Fruit fly (Drosophila melanogaster) whole organism, embryonic: ENCODE results near the gene TH1.

ENCODE experiments used
- Antp ChIP-seq: fragments of 200-800 bp; sonication (Bioruptor generic); optimal IDR thresholded peaks from 3 replicates; lab custom pipeline; 2016; ENCODE audit warnings: missing biosample characterization, missing genetic modification characterization
- Atf3 ChIP-seq: fragments of 200-800 bp; sonication (Bioruptor generic); optimal IDR thresholded peaks from 3 replicates; lab custom pipeline; 2016; ENCODE audit warnings: missing biosample characterization, missing genetic modification characterization
- Bgb ChIP-seq: fragments of 200-800 bp; sonication (Bioruptor generic); IDR thresholded peaks from 2 replicates; pipeline ENCODE4 v1.3.6; 2022; ENCODE audit warnings: missing biosample characterization, missing genetic modification characterization; ENCODE audit not compliant: partially characterized antibody
- CG1024 ChIP-seq: fragments of 200-800 bp; sonication (Bioruptor generic); IDR thresholded peaks from 2 replicates; pipeline ENCODE4 v1.3.6; 2022; ENCODE audit warnings: missing biosample characterization, missing genetic modification characterization
- CG15514 ChIP-seq: fragments of 200-800 bp; sonication (Bioruptor generic); optimal IDR thresholded peaks from 3 replicates; lab custom pipeline; 2017; ENCODE audit warnings: missing biosample characterization, missing genetic modification characterization, mild to moderate bottlenecking, moderate library complexity, missing genetic modification reagents
- CG17612 ChIP-seq: fragments of 200-800 bp; sonication (Bioruptor generic); IDR thresholded peaks from 2 replicates; pipeline ENCODE4 v1.3.6; 2022; ENCODE audit warnings: missing biosample characterization, missing genetic modification characterization
- CG18764 ChIP-seq: fragments of 200-800 bp; sonication (Bioruptor generic); optimal IDR thresholded peaks from 3 replicates; lab custom pipeline; 2016; ENCODE audit warnings: missing biosample characterization, missing genetic modification characterization
- CG2678 ChIP-seq: fragments of 200-800 bp; sonication (Bioruptor generic); optimal IDR thresholded peaks from 3 replicates; lab custom pipeline; 2019; ENCODE audit warnings: missing biosample characterization, mild to moderate bottlenecking, missing genetic modification characterization, moderate library complexity
- CG32772 ChIP-seq: fragments of 200-800 bp; sonication (Bioruptor generic); IDR thresholded peaks from 2 replicates; pipeline ENCODE4 v1.3.6; 2022; ENCODE audit warnings: missing biosample characterization, missing genetic modification characterization
- CG3281 ChIP-seq: fragments of 200-800 bp; sonication (Bioruptor generic); optimal IDR thresholded peaks from 3 replicates; lab custom pipeline; 2017; ENCODE audit warnings: missing biosample characterization, mild to moderate bottlenecking, missing genetic modification characterization
- CG42726 ChIP-seq: fragments of 200-800 bp; sonication (Bioruptor generic); IDR thresholded peaks from 2 replicates; pipeline ENCODE4 v1.3.6; 2022; ENCODE audit warnings: missing biosample characterization, missing genetic modification characterization; ENCODE audit not compliant: partially characterized antibody
- CG4328 ChIP-seq: fragments of 200-800 bp; sonication (Bioruptor generic); optimal IDR thresholded peaks from 3 replicates; lab custom pipeline; 2017; ENCODE audit warnings: missing biosample characterization, missing genetic modification reagents, missing genetic modification characterization
- CG6791 ChIP-seq: fragments of 200-800 bp; sonication (Bioruptor generic); IDR thresholded peaks from 3 replicates; pipeline ENCODE4 v1.3.6; 2022; ENCODE audit warnings: missing biosample characterization, missing genetic modification characterization; ENCODE audit not compliant: partially characterized antibody
- CG7271 ChIP-seq: fragments of 200-800 bp; sonication (Bioruptor generic); optimal IDR thresholded peaks from 2 replicates; lab custom pipeline; 2018; ENCODE audit warnings: missing biosample characterization, mild to moderate bottlenecking, missing genetic modification characterization, moderate library complexity
- CG8359 ChIP-seq: fragments of 200-800 bp; sonication (Bioruptor generic); optimal IDR thresholded peaks from 2 replicates; lab custom pipeline; 2017; ENCODE audit warnings: missing biosample characterization, mild to moderate bottlenecking, missing genetic modification characterization, borderline replicate concordance
- CG8924 ChIP-seq: fragments of 200-800 bp; optimal IDR thresholded peaks from 3 replicates; lab custom pipeline; 2019; ENCODE audit warnings: missing biosample characterization, mild to moderate bottlenecking, missing genetic modification characterization, moderate library complexity
- CG9797 ChIP-seq: fragments of 200-800 bp; sonication (Bioruptor generic); optimal IDR thresholded peaks from 3 replicates; lab custom pipeline; 2018; ENCODE audit warnings: missing biosample characterization, mild to moderate bottlenecking, missing genetic modification characterization
- CG9876 ChIP-seq: fragments of 200-800 bp; sonication (Bioruptor generic); optimal IDR thresholded peaks from 2 replicates; lab custom pipeline; 2016; ENCODE audit warnings: missing biosample characterization, missing genetic modification characterization
- CG9932 ChIP-seq: fragments of 200-800 bp; sonication (Bioruptor generic); IDR thresholded peaks from 2 replicates; pipeline ENCODE4 v1.3.6; 2022; ENCODE audit warnings: missing biosample characterization, missing genetic modification characterization
- CTCF ChIP-seq: fragments of 200-800 bp; sonication (Bioruptor generic); optimal IDR thresholded peaks from 2 replicates; lab custom pipeline; 2017; ENCODE audit warnings: missing biosample characterization, mild to moderate bottlenecking, missing genetic modification characterization, moderate library complexity
- Doc2 ChIP-seq: fragments of 200-800 bp; sonication (Bioruptor generic); IDR thresholded peaks from 2 replicates; pipeline ENCODE4 v1.3.6; 2022; ENCODE audit warnings: missing biosample characterization, missing genetic modification characterization
- Elba2 ChIP-seq: fragments of 200-800 bp; sonication (Bioruptor generic); optimal IDR thresholded peaks from 3 replicates; lab custom pipeline; 2016; ENCODE audit warnings: missing biosample characterization, missing genetic modification characterization
- Fer3 ChIP-seq: fragments of 200-800 bp; sonication (Bioruptor generic); optimal IDR thresholded peaks from 2 replicates; lab custom pipeline; 2018; ENCODE audit warnings: missing biosample characterization, mild to moderate bottlenecking, missing genetic modification characterization, moderate library complexity
- Gsc ChIP-seq: fragments of 200-800 bp; sonication (Bioruptor generic); IDR thresholded peaks from 2 replicates; pipeline ENCODE4 v1.3.6; 2022; ENCODE audit warnings: missing biosample characterization, missing genetic modification characterization
- Hr51 ChIP-seq, 2 experiments: fragments of 200-800 bp; sonication (Bioruptor generic); optimal IDR thresholded peaks; 2 replicates in 1 of 2; 3 replicates in 1 of 2; lab custom pipeline; 2016 to 2018; ENCODE audit warnings: missing biosample characterization in 2 of 2, missing genetic modification characterization in 2 of 2, mild to moderate bottlenecking in 1 of 2, moderate library complexity in 1 of 2
- Kr ChIP-seq: fragments of 200-800 bp; sonication (Bioruptor generic); optimal IDR thresholded peaks from 2 replicates; lab custom pipeline; 2017; ENCODE audit warnings: missing biosample characterization, mild to moderate bottlenecking, missing genetic modification characterization
- Meics ChIP-seq: fragments of 200-800 bp; sonication (Bioruptor generic); optimal IDR thresholded peaks from 2 replicates; lab custom pipeline; 2017; ENCODE audit warnings: missing biosample characterization, mild to moderate bottlenecking, missing genetic modification characterization
- NK7.1 ChIP-seq: fragments of 200-800 bp; sonication (Bioruptor generic); optimal IDR thresholded peaks from 3 replicates; lab custom pipeline; 2016; ENCODE audit warnings: missing biosample characterization, missing genetic modification characterization
- Side ChIP-seq: fragments of 200-800 bp; sonication (Bioruptor generic); optimal IDR thresholded peaks from 2 replicates; lab custom pipeline; 2016; ENCODE audit warnings: missing biosample characterization, missing genetic modification characterization
- Sox102F ChIP-seq: fragments of 200-800 bp; sonication (Bioruptor generic); optimal IDR thresholded peaks from 2 replicates; lab custom pipeline; 2018; ENCODE audit warnings: missing biosample characterization, mild to moderate bottlenecking, missing genetic modification characterization, moderate library complexity
- Stat92E ChIP-seq, 3 experiments: fragments of >200 bp in 2 of 3; fragments of 200-800 bp in 1 of 3; sonication (Bioruptor generic) in 1 of 3; optimal IDR thresholded peaks; 2 replicates each; lab custom pipeline; 2017 to 2019; ENCODE audit warnings: missing biosample characterization in 3 of 3, missing genetic modification characterization in 3 of 3, mild to moderate bottlenecking in 1 of 3, moderate library complexity in 1 of 3
- YL-1 ChIP-seq: fragments of 200-800 bp; sonication (Bioruptor generic); optimal IDR thresholded peaks from 3 replicates; lab custom pipeline; 2017; ENCODE audit warnings: missing biosample characterization, mild to moderate bottlenecking, missing genetic modification characterization
- cg ChIP-seq: fragments of 200-800 bp; sonication (Bioruptor generic); optimal IDR thresholded peaks from 3 replicates; lab custom pipeline; 2019; ENCODE audit warnings: missing biosample characterization, mild to moderate bottlenecking, missing genetic modification characterization, moderate library complexity
- ci ChIP-seq: fragments of 200-800 bp; sonication (Bioruptor generic); IDR thresholded peaks from 3 replicates; pipeline ENCODE4 v1.3.6; 2022; ENCODE audit warnings: missing biosample characterization, missing genetic modification characterization
- emc ChIP-seq: fragments of 200-800 bp; sonication (Bioruptor generic); optimal IDR thresholded peaks from 2 replicates; lab custom pipeline; 2016; ENCODE audit warnings: missing biosample characterization, missing genetic modification characterization
- grau ChIP-seq: fragments of 200-800 bp; optimal IDR thresholded peaks from 3 replicates; lab custom pipeline; 2019; ENCODE audit warnings: missing biosample characterization, mild to moderate bottlenecking, missing genetic modification characterization, moderate library complexity
- grn ChIP-seq: fragments of 200-800 bp; sonication (Bioruptor generic); optimal IDR thresholded peaks from 3 replicates; lab custom pipeline; 2017; ENCODE audit warnings: missing biosample characterization, missing genetic modification characterization
- h ChIP-seq: fragments of >200 bp; optimal IDR thresholded peaks from 2 replicates; lab custom pipeline; 2017
- jumu ChIP-seq: fragments of 200-800 bp; sonication (Bioruptor generic); optimal IDR thresholded peaks from 3 replicates; lab custom pipeline; 2016; ENCODE audit warnings: missing biosample characterization, missing genetic modification characterization
- kah ChIP-seq: fragments of 200-800 bp; sonication (Bioruptor generic); optimal IDR thresholded peaks from 2 replicates; lab custom pipeline; 2018; ENCODE audit warnings: missing biosample characterization, mild to moderate bottlenecking, missing genetic modification characterization
- kni ChIP-seq: fragments of 200-800 bp; sonication (Bioruptor generic); optimal IDR thresholded peaks from 3 replicates; lab custom pipeline; 2017; ENCODE audit warnings: mild to moderate bottlenecking, missing biosample characterization, missing genetic modification reagents, missing genetic modification characterization
- knrl ChIP-seq: fragments of 200-800 bp; sonication (Bioruptor generic); IDR thresholded peaks from 3 replicates; pipeline ENCODE4 v1.3.6; 2022; ENCODE audit warnings: missing biosample characterization, missing genetic modification characterization; ENCODE audit not compliant: partially characterized antibody
- mam ChIP-seq: fragments of 200-800 bp; sonication (Bioruptor generic); optimal IDR thresholded peaks from 3 replicates; lab custom pipeline; 2016; ENCODE audit warnings: missing biosample characterization, missing genetic modification characterization
- nom ChIP-seq: fragments of 200-800 bp; sonication (Bioruptor generic); optimal IDR thresholded peaks from 2 replicates; lab custom pipeline; 2017; ENCODE audit warnings: missing biosample characterization, missing genetic modification characterization, mild to moderate bottlenecking, moderate library complexity, missing genetic modification reagents
- rib ChIP-seq: fragments of 200-800 bp; sonication (Bioruptor generic); IDR thresholded peaks from 2 replicates; pipeline ENCODE4 v1.3.6; 2022; ENCODE audit warnings: missing biosample characterization, missing genetic modification characterization
- shn ChIP-seq: fragments of 200-800 bp; sonication (Bioruptor generic); optimal IDR thresholded peaks from 3 replicates; lab custom pipeline; 2016; ENCODE audit warnings: missing biosample characterization, missing genetic modification characterization
- sna ChIP-seq: fragments of 200-800 bp; sonication (Bioruptor generic); IDR thresholded peaks from 2 replicates; pipeline ENCODE4 v1.3.6; 2022; ENCODE audit warnings: missing biosample characterization, missing genetic modification characterization; ENCODE audit not compliant: partially characterized antibody
- trem ChIP-seq: fragments of 200-800 bp; optimal IDR thresholded peaks from 3 replicates; lab custom pipeline; 2019; ENCODE audit warnings: missing biosample characterization, mild to moderate bottlenecking, missing genetic modification characterization, moderate library complexity
- ttk ChIP-seq: fragments of 200-800 bp; sonication (Bioruptor generic); IDR thresholded peaks from 2 replicates; pipeline ENCODE4 v2.1.2; 2022; ENCODE audit warnings: missing biosample characterization, missing genetic modification characterization
- unpg ChIP-seq: fragments of 200-800 bp; sonication (Bioruptor generic); optimal IDR thresholded peaks from 3 replicates; lab custom pipeline; 2018; ENCODE audit warnings: missing biosample characterization, mild to moderate bottlenecking, missing genetic modification characterization, moderate library complexity

TH1 gene

DNA sequence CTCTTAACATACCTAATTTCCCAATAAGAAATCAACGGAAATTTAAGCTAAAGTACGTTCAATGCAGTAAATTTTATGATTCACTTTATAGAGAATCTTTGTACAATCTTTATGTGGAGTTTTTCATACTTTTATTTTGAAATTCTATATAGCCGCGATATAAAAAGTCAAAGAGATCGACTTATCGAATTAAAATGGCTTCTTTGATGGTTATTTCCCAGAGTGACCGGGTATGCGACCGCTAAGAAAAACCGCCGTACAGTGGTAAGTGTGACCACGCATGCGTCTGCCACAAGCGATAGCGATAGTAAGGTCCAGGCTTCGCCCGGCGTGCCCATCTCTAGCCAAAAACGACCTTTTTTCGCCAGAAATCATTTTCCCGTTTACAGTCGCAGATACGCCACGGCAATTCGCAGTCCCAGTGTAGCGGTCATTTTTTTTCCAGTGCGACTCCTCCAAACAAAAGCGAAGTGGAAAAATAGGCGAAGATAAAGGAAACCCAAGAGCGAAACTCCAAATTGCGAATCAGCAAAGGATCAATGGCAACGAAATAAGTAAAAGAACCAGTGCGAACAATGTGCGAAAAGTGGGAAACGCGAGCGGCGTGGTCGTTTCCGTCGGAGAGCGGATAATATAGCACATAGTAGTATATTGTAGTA is 31.4 kb upstream of the TH1 start, which contains the start of gene hang (continued):
- TF ChIP-seq CG3281 (GFP tag; lab: Kevin White, UChicago), result peak; percentile 53
- TF ChIP-seq CG7271 (tag; lab: Kevin White, UChicago), result peak; percentile 20
- TF ChIP-seq Meics (GFP tag; lab: Kevin White, UChicago), result peak; percentile 23
- TF ChIP-seq CG9797 (GFP tag; lab: Kevin White, UChicago), result peak; percentile 91
- peak; percentile 66 for TF ChIP-seq Antp (GFP tag; lab: Kevin White, UChicago)
- no peak for TF ChIP-seq NK7.1 (GFP tag; lab: Kevin White, UChicago)
- TF ChIP-seq Bgb (GFP tag; lab: Robert Waterston, UW), result peak; percentile 90
- peak; percentile 21 for TF ChIP-seq Fer3 (tag; lab: Kevin White, UChicago)
- TF ChIP-seq Side, result peak; percentile 29
- peak; percentile 35 for TF ChIP-seq Elba2 (GFP tag; lab: Kevin White, UChicago)
- peak; percentile 75 for TF ChIP-seq ci (GFP tag; lab: Robert Waterston, UW)
- no peak for TF ChIP-seq kni (GFP tag; lab: Kevin White, UChicago)
- TF ChIP-seq shn (GFP tag; lab: Kevin White, UChicago), result peak; percentile 34
- no peak for TF ChIP-seq cg (GFP tag; lab: Kevin White, UChicago)
- TF ChIP-seq knrl, result peak; percentile 80
- no peak for TF ChIP-seq grn (GFP tag; lab: Kevin White, UChicago)
- TF ChIP-seq CG8359 (GFP tag; lab: Kevin White, UChicago), result no peak
- TF ChIP-seq CG42726, result peak; percentile 87
- TF ChIP-seq CG6791 (GFP tag; lab: Robert Waterston, UW), result peak; percentile 89
- TF ChIP-seq CG9932 (GFP tag; lab: Robert Waterston, UW), result peak; percentile 73
- TF ChIP-seq CG15514 (GFP tag; lab: Kevin White, UChicago), result peak; percentile 82
- TF ChIP-seq Sox102F (GFP tag; lab: Kevin White, UChicago), result no peak
- TF ChIP-seq sna (GFP tag; lab: Robert Waterston, UW), result peak; percentile 57
- TF ChIP-seq CG4328 (GFP tag; lab: Kevin White, UChicago), result no peak
- TF ChIP-seq Doc2, result no peak
- no peak for TF ChIP-seq emc (GFP tag; lab: Kevin White, UChicago)
- no peak for TF ChIP-seq h (lab: Kevin White, UChicago)
- peak; percentile 34 for TF ChIP-seq mam
- TF ChIP-seq trem (tag; lab: Kevin White, UChicago), result peak; percentile 37
- no peak for TF ChIP-seq ttk (GFP tag; lab: Robert Waterston, UW)
- TF ChIP-seq CTCF (GFP tag; lab: Kevin White, UChicago), result no peak
- TF ChIP-seq CG32772, result no peak
- peak; percentile 38 for TF ChIP-seq CG9876 (GFP tag; lab: Kevin White, UChicago)
- TF ChIP-seq Gsc, result no peak
- peak; percentile 32 for TF ChIP-seq CG2678 (tag; lab: Kevin White, UChicago)
- TF ChIP-seq grau, result peak; percentile 22
- TF ChIP-seq Hr51 (GFP tag; optimal IDR thresholded peaks at IDR 0.05; lab: Kevin White, UChicago), result peak in 1 of 2 experiments; percentile 56
- TF ChIP-seq kah (GFP tag; lab: Kevin White, UChicago), result no peak
- TF ChIP-seq unpg (GFP tag; lab: Kevin White, UChicago), result peak; percentile 39
- TF ChIP-seq CG8924 (tag; lab: Kevin White, UChicago), result peak; percentile 22
- TF ChIP-seq rib (GFP tag; lab: Robert Waterston, UW), result peak; percentile 81
- TF ChIP-seq Kr, result no peak
- peak; percentile 67 for TF ChIP-seq nom (GFP tag; lab: Kevin White, UChicago)
- TF ChIP-seq CG18764, result no peak
- TF ChIP-seq Atf3 (GFP tag; lab: Kevin White, UChicago), result no peak
- peak; percentile 39 for TF ChIP-seq YL-1 (GFP tag; lab: Kevin White, UChicago)
- peak; percentile 33; the same call in 1 of the 2 replicates for TF ChIP-seq CG1024 (GFP tag; lab: Robert Waterston, UW)
- no peak for TF ChIP-seq CG17612 (GFP tag; lab: Robert Waterston, UW)
- peak in 1 of 3 experiments; percentile 71 for TF ChIP-seq Stat92E (GFP tag; optimal IDR thresholded peaks at IDR 0.05; lab: Kevin White, UChicago)
- peak; percentile 0 for TF ChIP-seq jumu
